Worm (Caenorhabditis elegans) whole organism, L4 larva: ENCODE measurements around the gene R09D1.13.
A peak's percentile ranks its signal among the peaks of the same experiment; 100 is the strongest.
"Not testable (repeated sequence)": the region's sequence is repeated elsewhere in the genome, so short reads cannot be mapped to it uniquely, and the experiment has no call there.

Source experiments
- F44E2.7 ChIP-seq: fragments of 200-800 bp; sonication (Bioruptor generic); IDR thresholded peaks from 2 replicates; pipeline ENCODE4 v2.1.2; 2022; ENCODE audit warnings: missing genetic modification characterization, missing compliant biosample characterization
- T20F7.1 ChIP-seq: fragments of 200-800 bp; sonication (Bioruptor generic); optimal IDR thresholded peaks from 2 replicates; lab custom pipeline; 2018; ENCODE audit warnings: mild to moderate bottlenecking, missing genetic modification characterization, missing compliant biosample characterization
- Y75B8A.6 ChIP-seq: fragments of 200-800 bp; sonication (Bioruptor generic); IDR thresholded peaks from 2 replicates; pipeline ENCODE4 v1.3.6; 2022; ENCODE audit warnings: missing genetic modification reagents, missing genetic modification characterization, missing compliant biosample characterization
- aha-1 ChIP-seq: fragments of 150-350 bp; peaks from one replicate; lab custom pipeline; 2014; ENCODE audit warnings: missing biosample characterization, missing genetic modification characterization
- ceh-20 ChIP-seq: fragments of 200-800 bp; sonication (Bioruptor generic); IDR thresholded peaks from 2 replicates; pipeline ENCODE4 v1.3.6; 2022; ENCODE audit warnings: missing genetic modification reagents, missing genetic modification characterization, missing compliant biosample characterization
- cey-2 ChIP-seq: sonication (generic microtip); optimal IDR thresholded peaks from 3 replicates; lab custom pipeline; 2017; ENCODE audit warnings: missing genetic modification characterization, mild to moderate bottlenecking, missing compliant biosample characterization, antibody characterized with exemption, borderline replicate concordance; ENCODE audit not compliant: insufficient read depth
- daf-16 ChIP-seq, 3 experiments: sonication (generic microtip); optimal IDR thresholded peaks; 2 replicates each; lab custom pipeline; 2016 to 2017; ENCODE audit warnings: missing genetic modification characterization in 3 of 3, missing genetic modification reagents in 3 of 3, mild to moderate bottlenecking in 2 of 3, missing compliant biosample characterization in 2 of 3, missing biosample characterization in 1 of 3, moderate library complexity in 1 of 3
- daf-19 ChIP-seq: fragments of 200-800 bp; sonication (Bioruptor generic); conservative IDR thresholded peaks from 2 replicates; pipeline ENCODE4 v1.3.6; 2022; ENCODE audit warnings: missing genetic modification characterization, missing compliant biosample characterization
- dmd-6 ChIP-seq: fragments of 200-800 bp; sonication (Bioruptor generic); IDR thresholded peaks from 2 replicates; pipeline ENCODE4 v1.3.6; 2022; ENCODE audit warnings: missing genetic modification reagents, missing genetic modification characterization, missing compliant biosample characterization
- dpl-1 ChIP-seq: fragments of 150-350 bp; optimal IDR thresholded peaks from 2 replicates; lab custom pipeline; 2014; ENCODE audit warnings: missing biosample characterization, missing genetic modification reagents, missing genetic modification characterization
- duxl-1 ChIP-seq: sonication (generic microtip); optimal IDR thresholded peaks from 2 replicates; lab custom pipeline; 2016; ENCODE audit warnings: mild to moderate bottlenecking, missing genetic modification characterization, moderate library complexity, missing compliant biosample characterization; ENCODE audit not compliant: poor library complexity
- dve-1 ChIP-seq: sonication (generic microtip); optimal IDR thresholded peaks from 2 replicates; lab custom pipeline; 2017; ENCODE audit warnings: antibody characterized with exemption, mild to moderate bottlenecking, missing genetic modification characterization, missing compliant biosample characterization; ENCODE audit not compliant: insufficient read depth
- egl-43 ChIP-seq: fragments of 200-800 bp; sonication (Bioruptor generic); IDR thresholded peaks from 2 replicates; pipeline ENCODE4 v1.3.6; 2022; ENCODE audit warnings: missing genetic modification reagents, missing genetic modification characterization, missing compliant biosample characterization
- jun-1 ChIP-seq: fragments of 150-350 bp; optimal IDR thresholded peaks from 2 replicates; lab custom pipeline; 2014; ENCODE audit warnings: missing biosample characterization, missing genetic modification reagents, missing genetic modification characterization
- lim-7 ChIP-seq: fragments of 200-800 bp; sonication (Bioruptor generic); IDR thresholded peaks from 2 replicates; pipeline ENCODE4 v1.3.6; 2022; ENCODE audit warnings: missing genetic modification characterization, missing compliant biosample characterization
- lin-1 ChIP-seq: fragments of 200-800 bp; sonication (Bioruptor generic); IDR thresholded peaks from 2 replicates; pipeline ENCODE4 v1.3.6; 2022; ENCODE audit warnings: missing genetic modification reagents, missing genetic modification characterization, missing compliant biosample characterization
- lin-39 ChIP-seq: fragments of 150-350 bp; optimal IDR thresholded peaks from 2 replicates; lab custom pipeline; 2014; ENCODE audit warnings: missing biosample characterization, missing genetic modification reagents, missing genetic modification characterization
- mxl-2 ChIP-seq: fragments of 200-800 bp; sonication (Bioruptor generic); conservative IDR thresholded peaks from 2 replicates; pipeline ENCODE4 v1.3.6; 2022; ENCODE audit warnings: missing genetic modification reagents, missing genetic modification characterization, missing compliant biosample characterization
- nhr-28 ChIP-seq: fragments of 150-350 bp; optimal IDR thresholded peaks from 2 replicates; lab custom pipeline; 2014; ENCODE audit warnings: missing biosample characterization, missing genetic modification characterization
- nhr-77 ChIP-seq: fragments of 150-350 bp; optimal IDR thresholded peaks from 2 replicates; lab custom pipeline; 2014; ENCODE audit warnings: missing biosample characterization, missing genetic modification characterization
- pqm-1 ChIP-seq: sonication (generic microtip); optimal IDR thresholded peaks from 2 replicates; lab custom pipeline; 2017; ENCODE audit warnings: missing biosample characterization, missing genetic modification characterization
- spr-3 ChIP-seq: fragments of 200-800 bp; sonication (Bioruptor generic); optimal IDR thresholded peaks from 2 replicates; lab custom pipeline; 2018; ENCODE audit warnings: mild to moderate bottlenecking, missing genetic modification characterization, missing compliant biosample characterization
- tra-1 ChIP-seq: fragments of 200-800 bp; sonication (Bioruptor generic); IDR thresholded peaks from 2 replicates; pipeline ENCODE4 v1.3.6; 2022; ENCODE audit warnings: missing genetic modification reagents, missing genetic modification characterization, missing compliant biosample characterization
- unc-62 ChIP-seq, 3 experiments: fragments of 150-350 bp in 1 of 3; sonication (generic microtip); optimal IDR thresholded peaks in 2 of 3; peaks in 1 of 3; 1 replicate in 1 of 3; 2 replicates in 2 of 3; lab custom pipeline; 2014 to 2017; ENCODE audit warnings: missing biosample characterization in 3 of 3, missing genetic modification characterization in 3 of 3, missing genetic modification reagents in 3 of 3, missing genotype in 1 of 3
- zfp-3 ChIP-seq: fragments of 200-800 bp; sonication (Bioruptor generic); conservative IDR thresholded peaks from 2 replicates; pipeline ENCODE4 v1.3.6; 2022; ENCODE audit warnings: missing genetic modification reagents, missing genetic modification characterization, missing compliant biosample characterization
- zip-11 ChIP-seq: fragments of 200-800 bp; sonication (Bioruptor generic); IDR thresholded peaks from 2 replicates; pipeline ENCODE4 v1.3.6; 2022; ENCODE audit warnings: missing genetic modification characterization, missing compliant biosample characterization
- ztf-11 ChIP-seq: fragments of 150-350 bp; optimal IDR thresholded peaks from 2 replicates; lab custom pipeline; 2014; ENCODE audit warnings: missing biosample characterization, missing genetic modification characterization

The R09D1.13 gene

DNA sequence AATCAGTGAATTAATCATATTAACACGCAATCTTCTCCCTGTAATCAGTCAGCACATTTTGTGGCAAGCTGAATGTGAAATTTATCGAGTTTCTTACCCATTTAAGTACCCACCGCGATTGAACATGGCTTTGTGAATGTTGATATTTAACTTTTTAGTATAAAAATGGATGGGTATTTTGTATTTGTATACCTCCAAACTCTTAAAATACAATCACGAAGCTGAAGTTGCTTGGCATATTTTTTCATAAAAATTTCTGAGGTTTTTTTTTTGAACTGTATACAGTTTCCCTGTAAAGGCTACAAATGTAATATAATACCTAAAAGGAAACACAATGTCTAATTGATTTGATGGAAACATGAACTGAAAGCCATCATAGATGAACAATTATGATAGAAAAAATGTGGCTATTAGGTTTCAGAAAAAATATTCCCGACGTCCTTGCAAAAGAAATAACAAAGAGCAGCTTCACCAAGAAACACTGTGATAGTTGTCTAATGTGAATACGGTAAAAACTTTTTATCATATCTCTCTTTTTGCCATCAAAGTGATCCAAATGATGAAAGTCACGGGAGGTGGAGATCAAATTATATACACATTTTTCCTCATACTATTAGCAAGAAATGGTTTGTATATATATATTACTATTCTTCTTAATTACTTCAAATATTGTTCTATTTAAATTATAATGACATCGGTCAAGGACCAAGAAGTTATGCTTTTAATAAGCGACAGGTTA is 29.3 kb upstream of the R09D1.13 start, which contains the start of the genes chil-25 and chil-26:
TSS of gene chil-25 (minus strand) at position 101 of the 739 bp plus-strand sequence.
TSS of gene chil-26 (plus strand) at position 689 of the 739 bp plus-strand sequence.
- TF ChIP-seq ztf-11 (tag; lab: Kevin White, UChicago) (no peak), unc-62 (GFP tag; optimal IDR thresholded peaks at IDR 0.05 in 1 of 2; lab: Kevin White, UChicago) (peak in 1 of 2 experiments; percentile 82), unc-62 (tag; optimal IDR thresholded peaks at IDR 0.05; lab: Kevin White, UChicago) (no peak)

DNA sequence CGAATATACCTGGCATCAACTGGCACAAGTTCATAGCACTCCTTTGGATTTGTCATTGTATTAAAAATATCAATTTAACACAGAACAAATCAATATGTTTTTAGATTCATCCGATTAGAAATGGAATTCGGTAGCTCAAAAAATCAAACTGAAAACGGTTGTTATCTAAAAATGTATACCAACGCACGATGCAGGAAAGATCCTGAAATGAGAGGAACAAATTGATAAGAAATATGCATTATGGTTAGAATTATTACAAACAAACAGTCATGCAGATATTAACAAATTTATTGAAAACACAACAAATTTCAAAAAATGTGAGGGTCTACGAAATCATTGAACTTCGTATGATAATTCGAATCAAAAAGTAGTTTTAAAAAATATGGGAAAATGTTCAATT is 24.8 kb upstream of the R09D1.13 start, which contains the start of gene T19H5.6:
TSS of gene T19H5.6 (minus strand) at position 195 of the 400 bp plus-strand sequence.
- TF ChIP-seq nhr-28 (tag; lab: Kevin White, UChicago): peak; percentile 40
- TF ChIP-seq daf-19 (GFP tag; lab: Robert Waterston, UW): no peak
- peak; percentile 88 for TF ChIP-seq pqm-1
- TF ChIP-seq daf-16 (GFP tag; optimal IDR thresholded peaks at IDR 0.05; lab: Kevin White, UChicago): no peak
- peak; percentile 72 for TF ChIP-seq daf-16 (tag; optimal IDR thresholded peaks at IDR 0.05; lab: Kevin White, UChicago)
- TF ChIP-seq aha-1 (tag; lab: Kevin White, UChicago): no peak

DNA sequence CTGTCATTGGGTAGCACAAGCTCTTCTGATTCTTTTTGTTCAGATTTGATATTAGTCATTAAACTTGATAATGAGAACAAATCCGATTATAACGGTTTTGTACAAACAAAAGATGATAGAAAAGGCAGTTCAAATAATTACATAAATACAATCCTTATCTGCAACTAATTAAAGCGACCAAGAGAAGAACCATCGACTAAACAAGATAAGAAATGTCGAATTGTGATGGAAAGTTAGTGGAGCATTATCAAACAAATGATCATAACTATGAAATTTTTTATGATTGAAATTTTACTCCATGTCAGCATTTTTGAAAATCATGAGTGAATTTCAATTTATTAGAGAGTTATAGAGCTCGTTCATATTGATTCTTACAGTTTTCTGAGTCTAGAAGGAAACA is 23.1 kb upstream of the R09D1.13 start, which contains the start of gene chil-23:
TSS of gene chil-23 (minus strand) at position 198 of the 400 bp plus-strand sequence.
- TF ChIP-seq pqm-1: peak; percentile 99
- no peak for TF ChIP-seq jun-1 (tag; lab: Kevin White, UChicago)
- 0 out of 2 replicates have a peak, but pooled peaks have one; percentile 44 for TF ChIP-seq lin-1 (GFP tag; lab: Robert Waterston, UW)
- TF ChIP-seq nhr-28 (tag; lab: Kevin White, UChicago): peak; percentile 88
- no peak for TF ChIP-seq zip-11 (GFP tag; lab: Robert Waterston, UW)
- no peak for TF ChIP-seq ceh-20 (GFP tag; lab: Robert Waterston, UW)
- TF ChIP-seq lim-7 (GFP tag; lab: Robert Waterston, UW): no peak
- TF ChIP-seq daf-16 (GFP tag; optimal IDR thresholded peaks at IDR 0.05; lab: Kevin White, UChicago): no peak
- peak; percentile 70 for TF ChIP-seq daf-16 (tag; optimal IDR thresholded peaks at IDR 0.05; lab: Kevin White, UChicago)
- no peak for TF ChIP-seq cey-2 (tag; lab: Kevin White, UChicago)
- peak; percentile 89 for TF ChIP-seq dmd-6 (GFP tag; lab: Robert Waterston, UW)
- peak; percentile 28 for TF ChIP-seq T20F7.1 (GFP tag; lab: Kevin White, UChicago)
- TF ChIP-seq dve-1 (tag; lab: Kevin White, UChicago): peak; percentile 81
- TF ChIP-seq nhr-77: peak; percentile 87
- TF ChIP-seq, all 104 proteins: peak for 8

DNA sequence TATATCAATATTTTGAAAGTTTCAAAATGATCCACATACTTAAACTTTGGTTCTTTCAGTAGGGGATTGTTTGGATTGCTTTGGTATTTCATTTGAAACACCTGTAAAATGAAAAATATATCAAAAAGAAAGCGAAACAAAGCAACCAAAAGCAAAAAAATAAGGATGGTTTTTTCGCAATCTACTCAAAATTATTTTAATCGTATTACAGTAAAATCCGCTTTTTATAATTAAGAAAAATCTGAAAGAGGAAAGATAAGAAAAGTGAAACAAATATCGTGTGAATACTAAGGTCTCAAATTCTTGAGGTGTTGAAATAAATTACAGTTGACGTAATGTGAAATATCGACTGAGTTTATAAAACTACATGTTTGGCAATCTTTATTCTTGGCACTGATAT is 20.8 kb upstream of the R09D1.13 start, which contains the start of gene chil-22:
TSS of gene chil-22 (minus strand) at position 101 of the 400 bp plus-strand sequence.
- no peak for TF ChIP-seq F44E2.7
- TF ChIP-seq tra-1 (GFP tag; lab: Robert Waterston, UW): no peak
- no peak for TF ChIP-seq dpl-1
- TF ChIP-seq Y75B8A.6 (GFP tag; lab: Robert Waterston, UW): no peak
- no peak for TF ChIP-seq duxl-1 (tag; lab: Kevin White, UChicago)

DNA sequence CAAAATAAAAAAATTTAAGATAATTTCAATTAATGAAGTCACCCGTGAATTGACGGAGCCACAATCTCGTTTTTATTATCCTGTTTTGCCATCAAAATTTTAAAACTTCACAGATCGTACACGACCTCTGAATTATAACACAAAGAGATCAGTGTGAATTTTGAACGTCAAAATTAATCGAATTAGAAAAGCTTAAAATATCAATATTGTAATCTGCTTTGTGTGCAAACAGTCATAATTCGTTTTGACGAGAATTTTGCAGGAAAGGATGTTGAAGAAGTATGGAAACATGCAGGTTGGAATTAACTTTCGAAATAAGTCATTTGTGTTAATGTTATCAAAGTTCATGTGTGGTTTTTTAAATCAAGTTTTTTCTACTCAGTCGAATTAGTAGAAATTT is 16.6 kb upstream of the R09D1.13 start, which contains the start of gene chil-21:
TSS of gene chil-21 (minus strand) at position 101 of the 400 bp plus-strand sequence.
- TF ChIP-seq F44E2.7; egl-43 (GFP tag; lab: Robert Waterston, UW); zfp-3: not testable (repeated sequence)

DNA sequence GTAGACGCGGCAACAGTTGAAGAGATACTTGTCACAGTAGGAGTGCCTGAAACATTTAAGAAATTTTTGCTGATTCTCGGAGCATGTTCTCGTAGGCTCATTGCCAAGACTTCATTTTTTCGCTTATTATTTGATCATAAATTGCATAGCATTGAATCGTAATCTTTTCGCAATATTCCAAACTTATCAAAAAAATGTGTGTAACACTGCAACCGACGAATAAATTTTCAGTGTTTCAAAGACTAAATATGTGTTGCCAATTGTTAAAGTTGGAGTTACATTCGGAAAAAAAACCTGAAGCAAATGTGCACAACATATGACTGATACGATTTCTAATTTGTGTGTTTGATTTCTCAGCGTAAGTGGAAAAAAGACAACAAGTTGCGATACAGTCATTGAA is 14.2 kb upstream of the R09D1.13 start, which contains the start of gene R09D1.14:
TSS of gene R09D1.14 (minus strand) at position 101 of the 400 bp plus-strand sequence.
- not testable (repeated sequence) for TF ChIP-seq mxl-2 (GFP tag; lab: Robert Waterston, UW); spr-3 (GFP tag; lab: Kevin White, UChicago); lin-39 (tag; lab: Kevin White, UChicago)
